Worm (Caenorhabditis elegans) whole organism, L4 larva: Measurements from ENCODE around the gene metl-18.

Source experiments
- F10B5.3 ChIP-seq: sonication (generic microtip); optimal IDR thresholded peaks from 2 replicates; lab custom pipeline; 2016; ENCODE audit warnings: mild to moderate bottlenecking, missing genetic modification characterization, missing compliant biosample characterization
- F26F4.8 ChIP-seq: fragments of 200-800 bp; sonication (Bioruptor generic); conservative IDR thresholded peaks from 2 replicates; pipeline ENCODE4 v1.3.6; 2022; ENCODE audit warnings: missing genetic modification characterization, missing compliant biosample characterization
- F37D6.2 ChIP-seq: sonication (generic microtip); optimal IDR thresholded peaks from 2 replicates; lab custom pipeline; 2016; ENCODE audit warnings: mild to moderate bottlenecking, missing genetic modification characterization, missing compliant biosample characterization
- F49E8.2 ChIP-seq: sonication (generic microtip); optimal IDR thresholded peaks from 2 replicates; lab custom pipeline; 2016; ENCODE audit warnings: missing compliant biosample characterization, mild to moderate bottlenecking, missing genetic modification characterization, borderline replicate concordance
- T26A8.4 ChIP-seq: fragments of 200-800 bp; sonication (Bioruptor generic); IDR thresholded peaks from 2 replicates; pipeline ENCODE4 v1.3.6; 2022; ENCODE audit warnings: missing genetic modification characterization, missing compliant biosample characterization
- Y48G9A.11 ChIP-seq: fragments of 200-800 bp; sonication (Bioruptor generic); IDR thresholded peaks from 2 replicates; pipeline ENCODE4 v1.3.6; 2022; ENCODE audit warnings: missing genetic modification reagents, missing genetic modification characterization, missing compliant biosample characterization
- Y5F2A.4 ChIP-seq: fragments of 200-800 bp; sonication (Bioruptor generic); optimal IDR thresholded peaks from 2 replicates; lab custom pipeline; 2018; ENCODE audit warnings: mild to moderate bottlenecking, missing genetic modification characterization, missing compliant biosample characterization
- Y75B8A.6 ChIP-seq: fragments of 200-800 bp; sonication (Bioruptor generic); IDR thresholded peaks from 2 replicates; pipeline ENCODE4 v1.3.6; 2022; ENCODE audit warnings: missing genetic modification reagents, missing genetic modification characterization, missing compliant biosample characterization
- aha-1 ChIP-seq: fragments of 150-350 bp; peaks from one replicate; lab custom pipeline; 2014; ENCODE audit warnings: missing biosample characterization, missing genetic modification characterization
- ceh-20 ChIP-seq: fragments of 200-800 bp; sonication (Bioruptor generic); IDR thresholded peaks from 2 replicates; pipeline ENCODE4 v1.3.6; 2022; ENCODE audit warnings: missing genetic modification reagents, missing genetic modification characterization, missing compliant biosample characterization
- ces-1 ChIP-seq: fragments of 150-350 bp; sonication (generic microtip); optimal IDR thresholded peaks from 4 replicates; lab custom pipeline; 2014; ENCODE audit warnings: missing biosample characterization, missing genetic modification reagents, missing genetic modification characterization
- ctbp-1 ChIP-seq: fragments of 200-800 bp; sonication (Bioruptor generic); IDR thresholded peaks from 2 replicates; pipeline ENCODE4 v1.3.6; 2022; ENCODE audit warnings: missing genetic modification reagents, missing genetic modification characterization, missing compliant biosample characterization
- daf-12 ChIP-seq: fragments of 150-350 bp; optimal IDR thresholded peaks from 2 replicates; lab custom pipeline; 2014; ENCODE audit warnings: missing biosample characterization, missing genetic modification reagents, missing genetic modification characterization
- daf-19 ChIP-seq: fragments of 200-800 bp; sonication (Bioruptor generic); conservative IDR thresholded peaks from 2 replicates; pipeline ENCODE4 v1.3.6; 2022; ENCODE audit warnings: missing genetic modification characterization, missing compliant biosample characterization
- daf-8 ChIP-seq: fragments of 200-800 bp; sonication (Bioruptor generic); IDR thresholded peaks from 2 replicates; pipeline ENCODE4 v1.3.6; 2022; ENCODE audit warnings: missing genetic modification characterization, missing compliant biosample characterization
- dmd-9 ChIP-seq: fragments of 200-800 bp; sonication (Bioruptor generic); IDR thresholded peaks from 2 replicates; pipeline ENCODE4 v1.3.6; 2022; ENCODE audit warnings: missing genetic modification reagents, missing genetic modification characterization, missing compliant biosample characterization
- dpl-1 ChIP-seq: fragments of 150-350 bp; optimal IDR thresholded peaks from 2 replicates; lab custom pipeline; 2014; ENCODE audit warnings: missing biosample characterization, missing genetic modification reagents, missing genetic modification characterization
- duxl-1 ChIP-seq: sonication (generic microtip); optimal IDR thresholded peaks from 2 replicates; lab custom pipeline; 2016; ENCODE audit warnings: mild to moderate bottlenecking, missing genetic modification characterization, moderate library complexity, missing compliant biosample characterization; ENCODE audit not compliant: poor library complexity
- dve-1 ChIP-seq: sonication (generic microtip); optimal IDR thresholded peaks from 2 replicates; lab custom pipeline; 2017; ENCODE audit warnings: antibody characterized with exemption, mild to moderate bottlenecking, missing genetic modification characterization, missing compliant biosample characterization; ENCODE audit not compliant: insufficient read depth
- egl-43 ChIP-seq: fragments of 200-800 bp; sonication (Bioruptor generic); IDR thresholded peaks from 2 replicates; pipeline ENCODE4 v1.3.6; 2022; ENCODE audit warnings: missing genetic modification reagents, missing genetic modification characterization, missing compliant biosample characterization
- fkh-10 ChIP-seq: fragments of 150-350 bp; optimal IDR thresholded peaks from 2 replicates; lab custom pipeline; 2014; ENCODE audit warnings: missing biosample characterization, missing genetic modification reagents, missing genetic modification characterization
- fos-1 ChIP-seq: fragments of 150-350 bp; optimal IDR thresholded peaks from 2 replicates; lab custom pipeline; 2014; ENCODE audit warnings: missing biosample characterization, missing genetic modification characterization
- gei-8 ChIP-seq: fragments of 200-800 bp; sonication (Bioruptor generic); optimal IDR thresholded peaks from 2 replicates; lab custom pipeline; 2018; ENCODE audit warnings: mild to moderate bottlenecking, missing genetic modification characterization, missing compliant biosample characterization
- jun-1 ChIP-seq: fragments of 150-350 bp; optimal IDR thresholded peaks from 2 replicates; lab custom pipeline; 2014; ENCODE audit warnings: missing biosample characterization, missing genetic modification reagents, missing genetic modification characterization
- lin-1 ChIP-seq: fragments of 200-800 bp; sonication (Bioruptor generic); IDR thresholded peaks from 2 replicates; pipeline ENCODE4 v1.3.6; 2022; ENCODE audit warnings: missing genetic modification reagents, missing genetic modification characterization, missing compliant biosample characterization
- lin-13 ChIP-seq: fragments of 150-350 bp; optimal IDR thresholded peaks from 2 replicates; lab custom pipeline; 2014; ENCODE audit warnings: missing biosample characterization, missing genetic modification reagents, missing genetic modification characterization
- lin-15B ChIP-seq: fragments of 150-350 bp; sonication (generic microtip); optimal IDR thresholded peaks from 3 replicates; lab custom pipeline; 2014; ENCODE audit warnings: missing biosample characterization, missing genetic modification characterization
- madf-5 ChIP-seq, 2 experiments: fragments of 200-800 bp; sonication (Bioruptor generic); IDR thresholded peaks; 2 replicates each; pipeline ENCODE4 v1.3.6; 2022; ENCODE audit warnings: missing compliant biosample characterization in 2 of 2, missing genetic modification characterization in 2 of 2
- mdl-1 ChIP-seq, 2 experiments: fragments of 150-350 bp in 1 of 2; sonication (generic microtip) in 1 of 2; optimal IDR thresholded peaks; 2 replicates each; lab custom pipeline; 2014 to 2017; ENCODE audit warnings: missing biosample characterization in 2 of 2, missing genetic modification characterization in 2 of 2
- mep-1 ChIP-seq: fragments of 150-350 bp; sonication (generic microtip); optimal IDR thresholded peaks from 3 replicates; lab custom pipeline; 2014; ENCODE audit warnings: missing biosample characterization, missing genetic modification characterization
- nhr-111 ChIP-seq: fragments of 200-800 bp; sonication (Bioruptor generic); optimal IDR thresholded peaks from 2 replicates; lab custom pipeline; 2018; ENCODE audit warnings: mild to moderate bottlenecking, missing genetic modification characterization, missing compliant biosample characterization
- nhr-41 ChIP-seq: fragments of 200-800 bp; sonication (Bioruptor generic); IDR thresholded peaks from 2 replicates; pipeline ENCODE4 v1.3.6; 2022; ENCODE audit warnings: missing genetic modification reagents, missing genetic modification characterization, missing compliant biosample characterization
- nhr-42 ChIP-seq: fragments of 200-800 bp; sonication (Bioruptor generic); IDR thresholded peaks from 2 replicates; pipeline ENCODE4 v1.3.6; 2022; ENCODE audit warnings: missing genetic modification characterization, missing compliant biosample characterization
- nhr-76 ChIP-seq: fragments of 150-350 bp; optimal IDR thresholded peaks from 2 replicates; lab custom pipeline; 2014; ENCODE audit warnings: missing biosample characterization, missing genetic modification characterization
- php-3 ChIP-seq: fragments of 200-800 bp; sonication (Bioruptor generic); IDR thresholded peaks from 2 replicates; pipeline ENCODE4 v1.3.6; 2022; ENCODE audit warnings: missing genetic modification reagents, missing genetic modification characterization, missing compliant biosample characterization
- rbr-2 ChIP-seq: sonication (generic microtip); optimal IDR thresholded peaks from 2 replicates; lab custom pipeline; 2016; ENCODE audit warnings: missing genotype, missing genetic modification characterization, missing compliant biosample characterization
- saeg-2 ChIP-seq: fragments of 200-800 bp; sonication (Bioruptor generic); IDR thresholded peaks from 2 replicates; pipeline ENCODE4 v1.3.6; 2022; ENCODE audit warnings: missing genetic modification reagents, missing genetic modification characterization, missing compliant biosample characterization
- sdz-12 ChIP-seq: fragments of 200-800 bp; sonication (Bioruptor generic); optimal IDR thresholded peaks from 2 replicates; lab custom pipeline; 2018; ENCODE audit warnings: mild to moderate bottlenecking, missing genetic modification characterization, missing compliant biosample characterization
- set-16 ChIP-seq: fragments of 200-800 bp; sonication (Bioruptor generic); IDR thresholded peaks from 2 replicates; pipeline ENCODE4 v1.3.6; 2022; ENCODE audit warnings: missing genetic modification reagents, missing genetic modification characterization, missing compliant biosample characterization
- spr-1 ChIP-seq: sonication (generic microtip); optimal IDR thresholded peaks from 2 replicates; lab custom pipeline; 2016; ENCODE audit warnings: mild to moderate bottlenecking, missing genetic modification characterization, missing compliant biosample characterization
- spr-3 ChIP-seq: fragments of 200-800 bp; sonication (Bioruptor generic); optimal IDR thresholded peaks from 2 replicates; lab custom pipeline; 2018; ENCODE audit warnings: mild to moderate bottlenecking, missing genetic modification characterization, missing compliant biosample characterization
- tag-97 ChIP-seq: fragments of 200-800 bp; sonication (Bioruptor generic); IDR thresholded peaks from 2 replicates; pipeline ENCODE4 v1.3.6; 2022; ENCODE audit warnings: missing genetic modification characterization, missing compliant biosample characterization
- unc-130 ChIP-seq: sonication (generic microtip); optimal IDR thresholded peaks from 2 replicates; lab custom pipeline; 2016; ENCODE audit warnings: missing genetic modification reagents, missing genetic modification characterization, missing compliant biosample characterization
- unc-39 ChIP-seq: sonication (generic microtip); optimal IDR thresholded peaks from 2 replicates; lab custom pipeline; 2017; ENCODE audit warnings: missing biosample characterization, missing genetic modification characterization
- unc-62 ChIP-seq, 3 experiments: fragments of 150-350 bp in 1 of 3; sonication (generic microtip); optimal IDR thresholded peaks in 2 of 3; peaks in 1 of 3; 1 replicate in 1 of 3; 2 replicates in 2 of 3; lab custom pipeline; 2014 to 2017; ENCODE audit warnings: missing biosample characterization in 3 of 3, missing genetic modification characterization in 3 of 3, missing genetic modification reagents in 3 of 3, missing genotype in 1 of 3
- zag-1 ChIP-seq: fragments of 150-350 bp; optimal IDR thresholded peaks from 2 replicates; lab custom pipeline; 2014; ENCODE audit warnings: missing biosample characterization, missing genetic modification characterization
- zip-11 ChIP-seq: fragments of 200-800 bp; sonication (Bioruptor generic); IDR thresholded peaks from 2 replicates; pipeline ENCODE4 v1.3.6; 2022; ENCODE audit warnings: missing genetic modification characterization, missing compliant biosample characterization
- zip-2 ChIP-seq: fragments of 150-350 bp; optimal IDR thresholded peaks from 2 replicates; lab custom pipeline; 2014; ENCODE audit warnings: missing biosample characterization, missing genetic modification characterization

Gene metl-18

ce11 chrIII:3382465-3382864, 43.1 kb upstream of the metl-18 start:
- TF ChIP-seq daf-19 (GFP tag; lab: Robert Waterston, UW) (no peak), Y48G9A.11 (GFP tag; lab: Robert Waterston, UW) (no peak), Y75B8A.6 (GFP tag; lab: Robert Waterston, UW) (no peak), unc-62 (GFP tag; optimal IDR thresholded peaks at IDR 0.05 in 1 of 2; lab: Kevin White, UChicago) (peak in 1 of 2 experiments; percentile 85), unc-62 (tag; optimal IDR thresholded peaks at IDR 0.05; lab: Kevin White, UChicago) (no peak), aha-1 (peak; percentile 80)

ce11 chrIII:3389426-3390020, 36.0 kb upstream of the metl-18 start, which contains the start of the genes elmd-1 and hecw-1:
Gene elmd-1 (plus strand): TSS chrIII:3389919.
Gene hecw-1 (minus strand): TSS chrIII:3389970.
- TF ChIP-seq nhr-42 (GFP tag; lab: Robert Waterston, UW) (0 out of 2 replicates have a peak, but pooled peaks have one; percentile 5), spr-1 (tag; lab: Kevin White, UChicago) (no peak), dmd-9 (no peak), Y75B8A.6 (GFP tag; lab: Robert Waterston, UW) (no peak), nhr-41 (GFP tag; lab: Robert Waterston, UW) (0 out of 2 replicates have a peak, but pooled peaks have one; percentile 7), egl-43 (GFP tag; lab: Robert Waterston, UW) (peak; percentile 87), daf-8 (GFP tag; lab: Robert Waterston, UW) (no peak), gei-8 (GFP tag; lab: Kevin White, UChicago) (peak; percentile 31), duxl-1 (tag; lab: Kevin White, UChicago) (peak; percentile 55), ces-1 (GFP tag; lab: Kevin White, UChicago) (no peak), lin-1 (GFP tag; lab: Robert Waterston, UW) (peak; percentile 69; the same call in 1 of the 2 replicates), T26A8.4 (GFP tag; lab: Robert Waterston, UW) (peak; percentile 68), F49E8.2 (tag; lab: Kevin White, UChicago) (peak; percentile 42), F37D6.2 (tag; lab: Kevin White, UChicago) (no peak), dpl-1 (GFP tag; lab: Kevin White, UChicago) (peak; percentile 5), unc-39 (tag; lab: Kevin White, UChicago) (no peak), spr-3 (GFP tag; lab: Kevin White, UChicago) (no peak), fkh-10 (GFP tag; lab: Kevin White, UChicago) (no peak), lin-15B (no peak), rbr-2 (peak; percentile 31), daf-12 (tag; lab: Kevin White, UChicago) (no peak), tag-97 (GFP tag; lab: Robert Waterston, UW) (no peak), mep-1 (tag; lab: Kevin White, UChicago) (peak; percentile 58), unc-130 (GFP tag; lab: Kevin White, UChicago) (peak; percentile 5), dve-1 (tag; lab: Kevin White, UChicago) (peak; percentile 73), F26F4.8 (GFP tag; lab: Robert Waterston, UW) (0 out of 2 replicates have a peak, but pooled peaks have one; percentile 59), F10B5.3 (tag; lab: Kevin White, UChicago) (no peak), jun-1 (tag; lab: Kevin White, UChicago) (no peak), nhr-76 (tag; lab: Kevin White, UChicago) (no peak), lin-13 (GFP tag; lab: Kevin White, UChicago) (peak; percentile 63), mdl-1 (tag; optimal IDR thresholded peaks at IDR 0.05; lab: Kevin White, UChicago) (peak in 1 of 2 experiments; percentile 46), ctbp-1 (GFP tag; lab: Robert Waterston, UW) (peak; percentile 53; the same call in 1 of the 2 replicates), zag-1 (no peak), set-16 (GFP tag; lab: Robert Waterston, UW) (peak; percentile 34; the same call in 1 of the 2 replicates), saeg-2 (GFP tag; lab: Robert Waterston, UW) (no peak), Y5F2A.4 (GFP tag; lab: Kevin White, UChicago) (no peak), zip-11 (GFP tag; lab: Robert Waterston, UW) (no peak), aha-1 (peak; percentile 21), php-3 (peak; percentile 63; the same call in 1 of the 2 replicates), sdz-12 (GFP tag; lab: Kevin White, UChicago) (no peak), zip-2 (no peak), ceh-20 (GFP tag; lab: Robert Waterston, UW) (peak; percentile 56; the same call in 1 of the 2 replicates), nhr-111 (GFP tag; lab: Kevin White, UChicago) (no peak), madf-5 (GFP tag; IDR thresholded peaks at IDR 0.05; lab: Robert Waterston, UW) (no peak), fos-1 (tag; lab: Kevin White, UChicago) (no peak)
